Fruit fly (Drosophila melanogaster) whole organism, embryonic: ENCODE measurements around the gene yellow-e.
A peak's percentile ranks its signal among the peaks of the same experiment; 100 is the strongest.

ENCODE experiments used
- ATbp ChIP-seq: fragments of 200-800 bp; sonication (Bioruptor generic); optimal IDR thresholded peaks from 2 replicates; lab custom pipeline; 2017; ENCODE audit warnings: missing biosample characterization, mild to moderate bottlenecking, missing genetic modification characterization, missing genetic modification reagents
- Abd-B ChIP-seq: fragments of 200-800 bp; sonication (Bioruptor generic); optimal IDR thresholded peaks from 2 replicates; lab custom pipeline; 2018; ENCODE audit warnings: missing biosample characterization, mild to moderate bottlenecking, missing genetic modification characterization, moderate library complexity
- Atf-2 ChIP-seq: fragments of 200-800 bp; sonication (Bioruptor generic); optimal IDR thresholded peaks from 2 replicates; lab custom pipeline; 2016; ENCODE audit warnings: missing biosample characterization, missing genetic modification characterization
- B-H1 ChIP-seq: fragments of 200-800 bp; sonication (Bioruptor generic); IDR thresholded peaks from 3 replicates; pipeline ENCODE4 v1.3.6; 2022; ENCODE audit warnings: missing biosample characterization, missing genetic modification characterization
- CG10209 ChIP-seq: fragments of 200-800 bp; sonication (Bioruptor generic); optimal IDR thresholded peaks from 3 replicates; lab custom pipeline; 2017; ENCODE audit warnings: missing biosample characterization, mild to moderate bottlenecking, missing genetic modification characterization, missing genetic modification reagents
- CG10267 ChIP-seq: fragments of 200-800 bp; sonication (Bioruptor generic); optimal IDR thresholded peaks from 2 replicates; lab custom pipeline; 2018; ENCODE audit warnings: missing biosample characterization, mild to moderate bottlenecking, missing genetic modification characterization, moderate library complexity
- CG17612 ChIP-seq: fragments of 200-800 bp; sonication (Bioruptor generic); IDR thresholded peaks from 2 replicates; pipeline ENCODE4 v1.3.6; 2022; ENCODE audit warnings: missing biosample characterization, missing genetic modification characterization
- CG17802 ChIP-seq: fragments of 200-800 bp; sonication (Bioruptor generic); optimal IDR thresholded peaks from 2 replicates; lab custom pipeline; 2018; ENCODE audit warnings: missing biosample characterization, mild to moderate bottlenecking, missing genetic modification characterization, moderate library complexity
- CG18262 ChIP-seq: fragments of 200-800 bp; optimal IDR thresholded peaks from 3 replicates; lab custom pipeline; 2019; ENCODE audit warnings: missing biosample characterization, mild to moderate bottlenecking, missing genetic modification characterization, moderate library complexity
- CG18599 ChIP-seq: fragments of 200-800 bp; sonication (Bioruptor generic); optimal IDR thresholded peaks from 3 replicates; lab custom pipeline; 2017; ENCODE audit warnings: missing biosample characterization, missing genetic modification characterization, mild to moderate bottlenecking, moderate library complexity, missing genetic modification reagents
- CG18764 ChIP-seq: fragments of 200-800 bp; sonication (Bioruptor generic); optimal IDR thresholded peaks from 3 replicates; lab custom pipeline; 2016; ENCODE audit warnings: missing biosample characterization, missing genetic modification characterization
- CG30403 ChIP-seq: fragments of 200-800 bp; sonication (Bioruptor generic); optimal IDR thresholded peaks from 3 replicates; lab custom pipeline; 2016; ENCODE audit warnings: missing biosample characterization, missing genetic modification characterization
- CG4328 ChIP-seq: fragments of 200-800 bp; sonication (Bioruptor generic); optimal IDR thresholded peaks from 3 replicates; lab custom pipeline; 2017; ENCODE audit warnings: missing biosample characterization, missing genetic modification reagents, missing genetic modification characterization
- CG6654 ChIP-seq: fragments of 200-800 bp; sonication (Bioruptor generic); optimal IDR thresholded peaks from 2 replicates; lab custom pipeline; 2017; ENCODE audit warnings: missing biosample characterization, mild to moderate bottlenecking, missing genetic modification characterization
- CG8924 ChIP-seq: fragments of 200-800 bp; optimal IDR thresholded peaks from 3 replicates; lab custom pipeline; 2019; ENCODE audit warnings: missing biosample characterization, mild to moderate bottlenecking, missing genetic modification characterization, moderate library complexity
- Camta ChIP-seq: fragments of 200-800 bp; sonication (Bioruptor generic); optimal IDR thresholded peaks from 2 replicates; lab custom pipeline; 2016; ENCODE audit warnings: missing biosample characterization, missing genetic modification characterization
- Dad ChIP-seq: fragments of 200-800 bp; sonication (Bioruptor generic); optimal IDR thresholded peaks from 3 replicates; lab custom pipeline; 2016; ENCODE audit warnings: missing biosample characterization, missing genetic modification characterization
- Dbx ChIP-seq: fragments of 200-800 bp; sonication (Bioruptor generic); IDR thresholded peaks from 3 replicates; pipeline ENCODE4 v1.3.6; 2022; ENCODE audit warnings: missing biosample characterization, missing genetic modification characterization
- Drgx ChIP-seq: fragments of 200-800 bp; sonication (Bioruptor generic); IDR thresholded peaks from 2 replicates; pipeline ENCODE4 v1.3.6; 2022; ENCODE audit warnings: missing biosample characterization, missing genetic modification characterization
- E2f1 ChIP-seq: fragments of 200-800 bp; sonication (Bioruptor generic); IDR thresholded peaks from 2 replicates; pipeline ENCODE4 v1.3.6; 2022; ENCODE audit warnings: missing biosample characterization, missing genetic modification characterization
- Ets65A ChIP-seq: fragments of 200-800 bp; sonication (Bioruptor generic); peaks from one replicate; lab custom pipeline; 2016; ENCODE audit warnings: missing biosample characterization, missing genetic modification characterization
- Fer1 ChIP-seq: fragments of 200-800 bp; sonication (Bioruptor generic); optimal IDR thresholded peaks from 2 replicates; lab custom pipeline; 2017; ENCODE audit warnings: missing biosample characterization, mild to moderate bottlenecking, missing genetic modification characterization
- Jarid2 ChIP-seq: fragments of 200-800 bp; sonication (Bioruptor generic); optimal IDR thresholded peaks from 3 replicates; lab custom pipeline; 2017; ENCODE audit warnings: mild to moderate bottlenecking, missing biosample characterization, missing genetic modification reagents, missing genetic modification characterization
- Lim3 ChIP-seq: fragments of 200-800 bp; sonication (Bioruptor generic); IDR thresholded peaks from 2 replicates; pipeline ENCODE4 v1.3.6; 2022; ENCODE audit warnings: missing biosample characterization, missing genetic modification characterization
- NC2α ChIP-seq: fragments of 200-800 bp; sonication (Bioruptor generic); optimal IDR thresholded peaks from 2 replicates; lab custom pipeline; 2016; ENCODE audit warnings: missing biosample characterization, missing genetic modification characterization
- Sox102F ChIP-seq: fragments of 200-800 bp; sonication (Bioruptor generic); optimal IDR thresholded peaks from 2 replicates; lab custom pipeline; 2018; ENCODE audit warnings: missing biosample characterization, mild to moderate bottlenecking, missing genetic modification characterization, moderate library complexity
- Sry-β ChIP-seq: fragments of 200-800 bp; sonication (Bioruptor generic); optimal IDR thresholded peaks from 2 replicates; lab custom pipeline; 2018; ENCODE audit warnings: missing biosample characterization, mild to moderate bottlenecking, missing genetic modification characterization, moderate library complexity
- abd-A ChIP-seq: fragments of 200-800 bp; sonication (Bioruptor generic); optimal IDR thresholded peaks from 3 replicates; lab custom pipeline; 2019; ENCODE audit warnings: missing biosample characterization, mild to moderate bottlenecking, missing genetic modification characterization, moderate library complexity
- ash1 ChIP-seq: fragments of 200-800 bp; sonication (Bioruptor generic); optimal IDR thresholded peaks from 2 replicates; lab custom pipeline; 2018; ENCODE audit warnings: missing biosample characterization, mild to moderate bottlenecking, missing genetic modification characterization
- chif ChIP-seq, 2 experiments: fragments of 200-800 bp; sonication (Bioruptor generic); optimal IDR thresholded peaks; 3 replicates each; lab custom pipeline; 2016; ENCODE audit warnings: missing biosample characterization in 2 of 2, missing genetic modification characterization in 2 of 2
- crp ChIP-seq, 2 experiments: fragments of 200-800 bp; sonication (Bioruptor generic); optimal IDR thresholded peaks; 2 replicates in 1 of 2; 3 replicates in 1 of 2; lab custom pipeline; 2017; ENCODE audit warnings: missing biosample characterization in 2 of 2, missing genetic modification characterization in 2 of 2, mild to moderate bottlenecking in 1 of 2, moderate library complexity in 1 of 2
- dpn ChIP-seq, 2 experiments: fragments of 200-800 bp; sonication (Bioruptor generic); optimal IDR thresholded peaks; 3 replicates each; lab custom pipeline; 2016; ENCODE audit warnings: missing biosample characterization in 2 of 2, missing genetic modification characterization in 2 of 2
- ewg ChIP-seq: fragments of 200-800 bp; sonication (Bioruptor generic); optimal IDR thresholded peaks from 3 replicates; lab custom pipeline; 2017; ENCODE audit warnings: mild to moderate bottlenecking, missing biosample characterization, missing genetic modification reagents, missing genetic modification characterization
- inv ChIP-seq: fragments of 200-800 bp; sonication (Bioruptor generic); IDR thresholded peaks from 2 replicates; pipeline ENCODE4 v1.3.6; 2022; ENCODE audit warnings: missing biosample characterization, missing genetic modification characterization; ENCODE audit not compliant: partially characterized antibody
- kay ChIP-seq: fragments of 200-800 bp; sonication (Bioruptor generic); optimal IDR thresholded peaks from 2 replicates; lab custom pipeline; 2016; ENCODE audit warnings: missing biosample characterization, missing genetic modification characterization
- ken ChIP-seq: fragments of 200-800 bp; sonication (Bioruptor generic); IDR thresholded peaks from 3 replicates; pipeline ENCODE4 v1.3.6; 2022; ENCODE audit warnings: missing biosample characterization, missing genetic modification characterization
- kni ChIP-seq: fragments of 200-800 bp; sonication (Bioruptor generic); optimal IDR thresholded peaks from 3 replicates; lab custom pipeline; 2017; ENCODE audit warnings: mild to moderate bottlenecking, missing biosample characterization, missing genetic modification reagents, missing genetic modification characterization
- knrl ChIP-seq: fragments of 200-800 bp; sonication (Bioruptor generic); IDR thresholded peaks from 3 replicates; pipeline ENCODE4 v1.3.6; 2022; ENCODE audit warnings: missing biosample characterization, missing genetic modification characterization; ENCODE audit not compliant: partially characterized antibody
- lbe ChIP-seq: fragments of 200-800 bp; sonication (Bioruptor generic); optimal IDR thresholded peaks from 2 replicates; lab custom pipeline; 2016; ENCODE audit warnings: missing biosample characterization, mild to moderate bottlenecking, missing genetic modification characterization
- lov ChIP-seq, 2 experiments: fragments of 200-800 bp in 1 of 2; fragments of >200 bp in 1 of 2; sonication (Bioruptor generic) in 1 of 2; IDR thresholded peaks in 1 of 2; optimal IDR thresholded peaks in 1 of 2; 2 replicates in 1 of 2; 3 replicates in 1 of 2; pipeline versions ENCODE4 v1.3.6 to Lab custom; 2017 to 2022; ENCODE audit warnings: missing biosample characterization in 1 of 2, missing genetic modification characterization in 1 of 2
- mirr ChIP-seq: fragments of 200-800 bp; sonication (Bioruptor generic); optimal IDR thresholded peaks from 3 replicates; lab custom pipeline; 2018; ENCODE audit warnings: missing biosample characterization, mild to moderate bottlenecking, missing genetic modification characterization
- onecut ChIP-seq: fragments of 200-800 bp; sonication (Bioruptor generic); IDR thresholded peaks from 2 replicates; pipeline ENCODE4 v1.3.6; 2022; ENCODE audit warnings: missing biosample characterization, missing genetic modification characterization
- pan ChIP-seq, 4 experiments: fragments of >200 bp in 3 of 4; fragments of 200-800 bp in 1 of 4; sonication (Bioruptor generic) in 1 of 4; optimal IDR thresholded peaks in 3 of 4; IDR thresholded peaks in 1 of 4; 2 replicates each; pipeline versions ENCODE4 v1.3.6 to Lab custom; 2017 to 2022; ENCODE audit warnings: missing biosample characterization in 2 of 4, missing genetic modification characterization in 2 of 4, mixed read lengths in 1 of 4
- pb ChIP-seq: fragments of 200-800 bp; sonication (Bioruptor generic); optimal IDR thresholded peaks from 3 replicates; lab custom pipeline; 2016; ENCODE audit warnings: missing biosample characterization, missing genetic modification characterization
- pfk ChIP-seq: fragments of 200-800 bp; sonication (Bioruptor generic); optimal IDR thresholded peaks from 2 replicates; lab custom pipeline; 2018; ENCODE audit warnings: missing biosample characterization, mild to moderate bottlenecking, missing genetic modification characterization, moderate library complexity
- sima ChIP-seq: fragments of 200-800 bp; sonication (Bioruptor generic); optimal IDR thresholded peaks from 2 replicates; lab custom pipeline; 2016; ENCODE audit warnings: missing biosample characterization, missing genetic modification characterization
- stc ChIP-seq: fragments of 200-800 bp; sonication (Bioruptor generic); IDR thresholded peaks from 2 replicates; pipeline ENCODE4 v1.3.6; 2022; ENCODE audit warnings: missing biosample characterization, missing genetic modification characterization
- unpg ChIP-seq: fragments of 200-800 bp; sonication (Bioruptor generic); optimal IDR thresholded peaks from 3 replicates; lab custom pipeline; 2018; ENCODE audit warnings: missing biosample characterization, mild to moderate bottlenecking, missing genetic modification characterization, moderate library complexity
- yki ChIP-seq: fragments of >200 bp; optimal IDR thresholded peaks from 3 replicates; lab custom pipeline; 2018

The yellow-e gene

DNA sequence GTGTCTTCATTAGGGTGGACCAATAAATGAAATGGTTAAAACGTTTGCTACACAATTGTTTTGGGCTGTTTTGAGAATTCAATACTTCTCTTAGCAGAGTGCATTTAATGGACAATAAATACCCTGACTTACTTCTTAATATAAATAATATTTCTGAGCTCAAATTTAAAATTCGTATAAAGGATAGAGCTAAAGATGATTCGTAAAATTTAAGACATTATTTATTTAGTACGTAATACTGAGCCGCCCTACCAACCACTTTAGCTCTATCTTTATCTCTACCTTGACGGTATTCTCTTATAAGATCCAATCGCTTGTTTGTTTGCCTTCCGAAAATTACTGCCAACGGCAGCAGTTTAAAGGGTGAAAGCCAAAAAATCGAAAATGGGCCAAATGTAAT lies 18.5 kb upstream of the yellow-e start (continued):
- no peak for TF ChIP-seq ash1
- peak; percentile 28; the same call in 1 of the 3 replicates for TF ChIP-seq ken
- peak; percentile 16 for TF ChIP-seq CG17802
- TF ChIP-seq abd-A (tag; lab: Kevin White, UChicago): no peak
- no peak for TF ChIP-seq pan (optimal IDR thresholded peaks at IDR 0.05; lab: Kevin White, UChicago)
- peak in 1 of 2 experiments; percentile 76 for TF ChIP-seq pan (GFP tag; optimal IDR thresholded peaks at IDR 0.05 in 1 of 2, IDR thresholded peaks at IDR 0.05 in 1 of 2)
- 0 out of 2 replicates have a peak, but pooled peaks have one; percentile 30 for TF ChIP-seq CG17612 (GFP tag; lab: Robert Waterston, UW)
- no peak for TF ChIP-seq lov (optimal IDR thresholded peaks at IDR 0.05; lab: Kevin White, UChicago)
- TF ChIP-seq lov (GFP tag; IDR thresholded peaks at IDR 0.05; lab: Robert Waterston, UW): no peak
- TF ChIP-seq CG6654 (GFP tag; lab: Kevin White, UChicago): peak; percentile 2
- TF ChIP-seq Ets65A (GFP tag; lab: Kevin White, UChicago): peak; percentile 72
- peak; percentile 82 for TF ChIP-seq CG30403 (GFP tag; lab: Kevin White, UChicago)
- peak; percentile 75 for TF ChIP-seq Fer1 (GFP tag; lab: Kevin White, UChicago)
- TF ChIP-seq E2f1 (GFP tag; lab: Robert Waterston, UW): peak; percentile 63
- TF ChIP-seq chif (GFP tag; optimal IDR thresholded peaks at IDR 0.05; lab: Kevin White, UChicago): peak; percentile 8 to 51
- peak; percentile 82 for TF ChIP-seq Drgx (GFP tag; lab: Robert Waterston, UW)
- peak; percentile 81 for TF ChIP-seq stc (GFP tag; lab: Robert Waterston, UW)
- TF ChIP-seq CG4328 (GFP tag; lab: Kevin White, UChicago): peak; percentile 16
- no peak for TF ChIP-seq pfk (GFP tag; lab: Kevin White, UChicago)
- peak; percentile 47 to 86 for TF ChIP-seq dpn (GFP tag; optimal IDR thresholded peaks at IDR 0.05; lab: Kevin White, UChicago)
- peak; percentile 62 for TF ChIP-seq B-H1
- peak; percentile 89 for TF ChIP-seq CG8924 (tag; lab: Kevin White, UChicago)
- TF ChIP-seq CG10267: peak; percentile 75
- peak; percentile 16 for TF ChIP-seq mirr (GFP tag; lab: Kevin White, UChicago)
- peak; percentile 29 for TF ChIP-seq Atf-2 (GFP tag; lab: Kevin White, UChicago)
- TF ChIP-seq Sox102F (GFP tag; lab: Kevin White, UChicago): peak; percentile 93
- peak; percentile 23 for TF ChIP-seq kay (GFP tag; lab: Kevin White, UChicago)
- peak; percentile 84 for TF ChIP-seq CG10209 (GFP tag; lab: Kevin White, UChicago)
- TF ChIP-seq yki: no peak
- peak in 1 of 2 experiments; percentile 41 for TF ChIP-seq crp (GFP tag; optimal IDR thresholded peaks at IDR 0.05; lab: Kevin White, UChicago)
- TF ChIP-seq NC2α: no peak
- peak; percentile 2 for TF ChIP-seq Jarid2 (GFP tag; lab: Kevin White, UChicago)
- TF ChIP-seq inv (GFP tag; lab: Robert Waterston, UW): no peak
- TF ChIP-seq unpg: peak; percentile 93
- no peak for TF ChIP-seq lbe (GFP tag; lab: Kevin White, UChicago)
- peak; percentile 23 for TF ChIP-seq CG18764 (GFP tag; lab: Kevin White, UChicago)
- TF ChIP-seq Dad: no peak
- no peak for TF ChIP-seq kni (GFP tag; lab: Kevin White, UChicago)
- peak; percentile 74 for TF ChIP-seq ewg (GFP tag; lab: Kevin White, UChicago)
- no peak for TF ChIP-seq pb
- peak; percentile 71 for TF ChIP-seq ATbp (GFP tag; lab: Kevin White, UChicago)
- TF ChIP-seq Abd-B (GFP tag; lab: Kevin White, UChicago): peak; percentile 65
- no peak for TF ChIP-seq Sry-β (GFP tag; lab: Kevin White, UChicago)
- peak; percentile 81 for TF ChIP-seq CG18262 (tag; lab: Kevin White, UChicago)
- no peak for TF ChIP-seq sima (GFP tag; lab: Kevin White, UChicago)
- peak; percentile 64 for TF ChIP-seq CG18599 (GFP tag; lab: Kevin White, UChicago)
- TF ChIP-seq knrl (GFP tag; lab: Robert Waterston, UW): no peak
- peak; percentile 29; the same call in 1 of the 2 replicates for TF ChIP-seq Lim3 (GFP tag; lab: Robert Waterston, UW)
- peak; percentile 47 for TF ChIP-seq onecut (GFP tag; lab: Robert Waterston, UW)
- TF ChIP-seq Dbx: no peak
- TF ChIP-seq Camta (GFP tag; lab: Kevin White, UChicago): peak; percentile 61
